Fruit fly (Drosophila melanogaster): ENCODE measurements around the gene CG43774.

The CG43774 gene

dm6 chr2L:4025077-4025476, 16.6 kb downstream of the CG43774 start:
- TF ChIP-seq zfh1 (GFP tag; IDR thresholded peaks at IDR 0.05) (0 out of 3 replicates have a peak, but pooled peaks have one; percentile 10), ci (GFP tag; IDR thresholded peaks at IDR 0.05) (0 out of 3 replicates have a peak, but pooled peaks have one; percentile 7), CG11723 (GFP tag; optimal IDR thresholded peaks at IDR 0.05) (no peak)

- TF ChIP-seq CG4404 (GFP tag; IDR thresholded peaks at IDR 0.05), result no peak
- TF ChIP-seq Drgx (GFP tag; IDR thresholded peaks at IDR 0.05), result peak; percentile 49; the same call in 1 of the 2 replicates
- TF ChIP-seq PHDP (tag; optimal IDR thresholded peaks at IDR 0.05), result no peak
- peak; percentile 30 for TF ChIP-seq CG2712 (tag; optimal IDR thresholded peaks at IDR 0.05)
- TF ChIP-seq sug (tag; optimal IDR thresholded peaks at IDR 0.05), result no peak
- TF ChIP-seq Lpt (GFP tag; optimal IDR thresholded peaks at IDR 0.05), result no peak
- TF ChIP-seq maf-S (GFP tag; optimal IDR thresholded peaks at IDR 0.05), result no peak
- no peak for TF ChIP-seq hth (optimal IDR thresholded peaks at IDR 0.05)
- 0 out of 3 replicates have a peak, but pooled peaks have one; percentile 26 for TF ChIP-seq zfh1 (GFP tag; IDR thresholded peaks at IDR 0.05)
- peak in 1 of 2 experiments; percentile 14 for TF ChIP-seq bsh (GFP tag; optimal IDR thresholded peaks at IDR 0.05)
- TF ChIP-seq CG8089 (GFP tag; optimal IDR thresholded peaks at IDR 0.05), result no peak
- TF ChIP-seq Deaf1 (tag; optimal IDR thresholded peaks at IDR 0.05), result no peak
- peak; percentile 1 for TF ChIP-seq grau (tag; optimal IDR thresholded peaks at IDR 0.05)
- no peak for TF ChIP-seq CG12071 (GFP tag; optimal IDR thresholded peaks at IDR 0.05)
- no peak for TF ChIP-seq prd (optimal IDR thresholded peaks at IDR 0.05)
- TF ChIP-seq prd (GFP tag; IDR thresholded peaks at IDR 0.05), result peak; percentile 39; the same call in 1 of the 3 replicates
- TF ChIP-seq ken (GFP tag; IDR thresholded peaks at IDR 0.05), result 0 out of 3 replicates have a peak, but pooled peaks have one; percentile 31
- no peak for TF ChIP-seq gcm (GFP tag; optimal IDR thresholded peaks at IDR 0.05)
- TF ChIP-seq Xrp1 (GFP tag; IDR thresholded peaks at IDR 0.05), result peak; percentile 45; the same call in 1 of the 2 replicates
- peak in 1 of 2 experiments; percentile 23 for TF ChIP-seq Trl (optimal IDR thresholded peaks at IDR 0.05)
- no peak for TF ChIP-seq Trl (GFP tag; optimal IDR thresholded peaks at IDR 0.05)
- TF ChIP-seq eyg (GFP tag; optimal IDR thresholded peaks at IDR 0.05), result no peak
- peak; percentile 43 for TF ChIP-seq sens (GFP tag)
- no peak for TF ChIP-seq CG9797 (GFP tag; optimal IDR thresholded peaks at IDR 0.05)
Observed at dm6 chr2L:4028026-4028425, 19.6 kb downstream of the CG43774 start.

- TF ChIP-seq Usf (GFP tag; optimal IDR thresholded peaks at IDR 0.05) (no peak), CG42726 (GFP tag; IDR thresholded peaks at IDR 0.05; ENCODE audit: partially characterized antibody) (no peak), oc (tag; optimal IDR thresholded peaks at IDR 0.05) (peak; percentile 17), Max (GFP tag; optimal IDR thresholded peaks at IDR 0.05) (no peak), pros (GFP tag; optimal IDR thresholded peaks at IDR 0.05) (peak; percentile 96), run (tag; optimal IDR thresholded peaks at IDR 0.05) (no peak), kay (GFP tag; optimal IDR thresholded peaks at IDR 0.05) (no peak), zf30C (GFP tag; optimal IDR thresholded peaks at IDR 0.05) (no peak), CG7745 (tag; optimal IDR thresholded peaks at IDR 0.05) (no peak), D (optimal IDR thresholded peaks at IDR 0.05) (no peak), D (GFP tag; optimal IDR thresholded peaks at IDR 0.05) (no peak), psq (GFP tag; optimal IDR thresholded peaks at IDR 0.05) (peak; percentile 63), en (GFP tag; optimal IDR thresholded peaks at IDR 0.05) (no peak), cad (GFP tag; optimal IDR thresholded peaks at IDR 0.05) (no peak), CG13123 (GFP tag; optimal IDR thresholded peaks at IDR 0.05) (no peak), CG7839 (tag; optimal IDR thresholded peaks at IDR 0.05) (no peak), CG31224 (GFP tag; IDR thresholded peaks at IDR 0.05) (no peak), Poxn (GFP tag; IDR thresholded peaks at IDR 0.05) (no peak), CG2678 (tag; optimal IDR thresholded peaks at IDR 0.05) (no peak), CG2120 (GFP tag; optimal IDR thresholded peaks at IDR 0.05) (no peak), grn (GFP tag; optimal IDR thresholded peaks at IDR 0.05) (no peak), CG6813 (GFP tag; optimal IDR thresholded peaks at IDR 0.05) (no peak), CG15514 (GFP tag; optimal IDR thresholded peaks at IDR 0.05) (no peak), CG9215 (GFP tag; IDR thresholded peaks at IDR 0.05) (no peak), Elba2 (GFP tag; optimal IDR thresholded peaks at IDR 0.05) (peak; percentile 71), CG2199 (GFP tag; IDR thresholded peaks at IDR 0.05) (peak; percentile 69; the same call in 2 of the 3 replicates)
Observed at dm6 chr2L:4028697-4029096, 20.2 kb downstream of the CG43774 start.
